Worm (Caenorhabditis elegans): ENCODE measurements around the gene F47B8.3.
"Not testable (repeated sequence)": the region's sequence is repeated elsewhere in the genome, so short reads cannot be mapped to it uniquely, and the experiment has no call there.

ce11 chrV:14308164-14308563, 14.6 kb downstream of the F47B8.3 start, which contains the start of gene spig-5:
- not testable (repeated sequence) for TF ChIP-seq him-1, dao-5, W03F9.2 (tag; optimal IDR thresholded peaks at IDR 0.05)

Measured in whole organism, L4/young adult.